Worm (Caenorhabditis elegans): ENCODE results near the gene Y53G8AM.6.

Gene Y53G8AM.6

ce11 chrIII:3273141-3273540 lies 13.6 kb upstream of the Y53G8AM.6 start (continued):
- TF ChIP-seq fkh-8 (tag; optimal IDR thresholded peaks at IDR 0.05) (peak; percentile 40), fos-1 (tag; optimal IDR thresholded peaks at IDR 0.05) (no peak), nhr-47 (tag; optimal IDR thresholded peaks at IDR 0.05) (peak; percentile 20), mep-1 (tag; optimal IDR thresholded peaks at IDR 0.05) (peak; percentile 65), rnt-1 (tag; optimal IDR thresholded peaks at IDR 0.05) (peak; percentile 65)

- TF ChIP-seq nhr-12 (tag; optimal IDR thresholded peaks at IDR 0.05): no peak
- TF ChIP-seq fkh-8 (tag; optimal IDR thresholded peaks at IDR 0.05): no peak
- TF ChIP-seq dpl-1 (GFP tag; optimal IDR thresholded peaks at IDR 0.05): peak in 2 of 3 experiments; percentile 51 to 52
- peak; percentile 33 for TF ChIP-seq unc-86 (tag; optimal IDR thresholded peaks at IDR 0.05)
- no peak for TF ChIP-seq unc-30 (tag; optimal IDR thresholded peaks at IDR 0.05)
- no peak for TF ChIP-seq jun-1 (tag; optimal IDR thresholded peaks at IDR 0.05)
- TF ChIP-seq ceh-88 (GFP tag; IDR thresholded peaks at IDR 0.05): no peak
- TF ChIP-seq sup-37 (GFP tag; optimal IDR thresholded peaks at IDR 0.05): peak; percentile 58
- peak; percentile 67 for TF ChIP-seq nhr-19 (GFP tag; conservative IDR thresholded peaks at IDR 0.05)
- TF ChIP-seq nhr-20 (tag; optimal IDR thresholded peaks at IDR 0.05): peak; percentile 79
- TF ChIP-seq nhr-90 (tag; optimal IDR thresholded peaks at IDR 0.05; ENCODE audit: poor library complexity): peak; percentile 84
- no peak for TF ChIP-seq F16B12.6 (tag; optimal IDR thresholded peaks at IDR 0.05)
- TF ChIP-seq lin-14 (GFP tag; optimal IDR thresholded peaks at IDR 0.05): peak; percentile 82
- peak; percentile 85 for TF ChIP-seq snu-23 (GFP tag; optimal IDR thresholded peaks at IDR 0.05)
- no peak for TF ChIP-seq zip-4 (GFP tag; optimal IDR thresholded peaks at IDR 0.05)
- peak; percentile 57 for TF ChIP-seq lin-13 (GFP tag; optimal IDR thresholded peaks at IDR 0.05)
- TF ChIP-seq elt-3 (tag; optimal IDR thresholded peaks at IDR 0.05): peak in 2 of 6 experiments; percentile 45 to 60
- peak; percentile 63 to 66 for TF ChIP-seq lsy-2 (tag; optimal IDR thresholded peaks at IDR 0.05)
- peak in 1 of 2 experiments; percentile 74 for TF ChIP-seq ztf-11 (tag; optimal IDR thresholded peaks at IDR 0.05)
- TF ChIP-seq mab-9 (GFP tag; IDR thresholded peaks at IDR 0.05): no peak
- TF ChIP-seq mef-2 (tag; optimal IDR thresholded peaks at IDR 0.05): no peak
- TF ChIP-seq elt-2 (tag; optimal IDR thresholded peaks at IDR 0.05): peak; percentile 36
- TF ChIP-seq swsn-7 (tag; optimal IDR thresholded peaks at IDR 0.05): peak; percentile 78
- TF ChIP-seq unc-98 (GFP tag; IDR thresholded peaks at IDR 0.05): no peak
- peak in 1 of 3 experiments; percentile 3 for TF ChIP-seq ceh-82 (tag; optimal IDR thresholded peaks at IDR 0.05)
- peak; percentile 90 for TF ChIP-seq nhr-71 (tag; optimal IDR thresholded peaks at IDR 0.05)
- TF ChIP-seq lin-39 (tag; optimal IDR thresholded peaks at IDR 0.05): peak; percentile 12
- TF ChIP-seq nhr-11 (tag; optimal IDR thresholded peaks at IDR 0.05): peak; percentile 47
- peak; percentile 45 for TF ChIP-seq dsc-1 (tag; optimal IDR thresholded peaks at IDR 0.05)
- peak; percentile 70 to 81 for TF ChIP-seq efl-1 (optimal IDR thresholded peaks at IDR 0.05)
- peak; percentile 13 to 92 for TF ChIP-seq efl-1 (GFP tag; optimal IDR thresholded peaks at IDR 0.05 in 1 of 2)
- TF ChIP-seq lin-15B (tag; optimal IDR thresholded peaks at IDR 0.05): no peak
- peak; percentile 46 for TF ChIP-seq rnt-1 (tag; optimal IDR thresholded peaks at IDR 0.05)
- peak; percentile 78 for TF ChIP-seq tbx-2 (tag; optimal IDR thresholded peaks at IDR 0.05)
- peak in 1 of 2 experiments; percentile 9 for TF ChIP-seq egl-27 (tag; optimal IDR thresholded peaks at IDR 0.05)
- no peak for TF ChIP-seq mep-1 (tag; optimal IDR thresholded peaks at IDR 0.05)
- TF ChIP-seq blmp-1 (tag; optimal IDR thresholded peaks at IDR 0.05): peak; percentile 50
- TF ChIP-seq isw-1 (GFP tag; IDR thresholded peaks at IDR 0.05): 0 out of 2 replicates have a peak, but pooled peaks have one; percentile 18
- peak; percentile 54 for TF ChIP-seq ztf-4 (tag; optimal IDR thresholded peaks at IDR 0.05)
- no peak for TF ChIP-seq fkh-4 (tag; optimal IDR thresholded peaks at IDR 0.05; ENCODE audit: borderline replicate concordance)
- peak; percentile 80 for TF ChIP-seq nhr-47 (tag; optimal IDR thresholded peaks at IDR 0.05)
- peak; percentile 36 for TF ChIP-seq irx-1 (tag; optimal IDR thresholded peaks at IDR 0.05)
- TF ChIP-seq mdl-1 (tag; optimal IDR thresholded peaks at IDR 0.05): peak in 1 of 2 experiments; percentile 22
- TF ChIP-seq xbp-1 (tag; optimal IDR thresholded peaks at IDR 0.05): peak; percentile 41
- TF ChIP-seq nhr-85 (tag): peak; percentile 98
- peak; percentile 24 for TF ChIP-seq C16A3.4 (tag; optimal IDR thresholded peaks at IDR 0.05)
- no peak for TF ChIP-seq fos-1 (tag; optimal IDR thresholded peaks at IDR 0.05)
- peak; percentile 54 to 70 for TF ChIP-seq lin-35 (GFP tag; optimal IDR thresholded peaks at IDR 0.05)
- TF ChIP-seq fkh-10 (GFP tag; optimal IDR thresholded peaks at IDR 0.05): peak; percentile 3
These were observed 12.1 kb upstream of the Y53G8AM.6 start for ce11 chrIII:3271682-3272081.
